Worm (Caenorhabditis elegans): ENCODE measurements around the gene attf-3.

DNA sequence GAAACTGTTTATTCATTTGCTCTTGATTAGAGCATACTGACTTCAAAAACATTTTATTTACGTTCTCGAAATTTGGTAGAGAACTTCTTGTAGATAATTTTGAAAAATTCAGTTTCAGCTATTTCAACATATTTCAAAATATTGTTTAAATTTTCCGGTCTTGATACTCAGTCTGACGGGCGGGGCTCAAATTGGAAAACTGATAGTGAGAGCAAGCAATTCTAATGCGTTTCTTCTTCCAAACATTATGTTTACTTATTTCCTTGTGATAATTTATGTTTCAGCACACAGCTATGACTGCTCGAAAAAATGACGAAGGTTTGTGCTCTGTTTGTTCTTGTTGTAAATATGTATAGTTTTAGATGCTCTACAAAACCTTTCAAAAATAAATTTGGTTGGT is 34.0 kb upstream of the attf-3 start, which contains the start of gene pals-24:
- TF ChIP-seq hlh-15 (tag; optimal IDR thresholded peaks at IDR 0.05) (no peak), sox-2 (GFP tag; IDR thresholded peaks at IDR 0.05) (no peak), hlh-8 (tag; optimal IDR thresholded peaks at IDR 0.05) (no peak), ceh-9 (tag; optimal IDR thresholded peaks at IDR 0.05) (no peak), zip-5 (tag; optimal IDR thresholded peaks at IDR 0.05) (no peak), fkh-10 (GFP tag; optimal IDR thresholded peaks at IDR 0.05) (no peak), nhr-11 (tag; optimal IDR thresholded peaks at IDR 0.05) (no peak), sdc-2 (tag; optimal IDR thresholded peaks at IDR 0.05) (no peak), pag-3 (tag; optimal IDR thresholded peaks at IDR 0.05; ENCODE audit: borderline replicate concordance) (no peak), ets-4 (tag; optimal IDR thresholded peaks at IDR 0.05) (no peak), ama-1 (optimal IDR thresholded peaks at IDR 0.05) (no peak), che-1 (tag; optimal IDR thresholded peaks at IDR 0.05) (no peak)

Data from whole organism, late embryonic.